Worm (Caenorhabditis elegans): ENCODE data around the gene abi-1.

abi-1 gene

ce11 chrIII:5683998-5684397, 8.5 kb downstream of the abi-1 start, which contains the start of gene rcan-1:
rcan-1 (minus strand) TSS chrIII:5684098.
- TF ChIP-seq mml-1 (tag; optimal IDR thresholded peaks at IDR 0.05) (no peak), fkh-10 (GFP tag; optimal IDR thresholded peaks at IDR 0.05) (no peak), lin-15B (tag; optimal IDR thresholded peaks at IDR 0.05) (no peak), ztf-4 (tag; optimal IDR thresholded peaks at IDR 0.05) (no peak), pha-4 (tag; optimal IDR thresholded peaks at IDR 0.05) (no peak), sea-2 (GFP tag; optimal IDR thresholded peaks at IDR 0.05) (no peak), nhr-11 (tag; optimal IDR thresholded peaks at IDR 0.05) (no peak), skn-1 (tag; optimal IDR thresholded peaks at IDR 0.05) (no peak), unc-39 (tag; optimal IDR thresholded peaks at IDR 0.05) (no peak), tbx-2 (tag; optimal IDR thresholded peaks at IDR 0.05) (no peak), lin-39 (tag; optimal IDR thresholded peaks at IDR 0.05) (no peak)

DNA sequence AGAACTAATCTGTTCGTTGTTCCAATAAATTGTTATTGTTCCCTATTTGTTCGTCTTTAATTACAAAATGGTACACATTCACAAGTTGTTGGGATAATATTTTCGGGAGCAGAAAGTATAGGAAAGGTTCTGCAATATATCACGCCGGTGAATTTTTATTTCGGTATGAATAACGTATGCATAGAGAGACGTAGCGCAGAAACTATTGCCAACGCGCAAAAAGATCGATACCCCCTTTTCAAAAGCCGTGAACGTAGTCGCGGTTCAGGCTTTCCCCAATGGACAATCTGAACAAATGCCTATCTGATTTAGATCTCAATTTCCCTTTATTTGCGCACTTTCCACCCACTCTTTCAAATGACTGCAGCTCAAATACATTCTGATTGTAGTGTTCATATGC, 12.4 kb downstream of the abi-1 start, which contains the start of gene pst-2:
Gene pst-2 (plus strand): TSS at position 293 of the 400 bp plus-strand sequence.
- TF ChIP-seq R02D3.7 (tag; optimal IDR thresholded peaks at IDR 0.05) = no peak
- peak; percentile 13 for TF ChIP-seq nhr-25 (tag; optimal IDR thresholded peaks at IDR 0.05)

ce11 chrIII:5678935-5679334, 13.6 kb downstream of the abi-1 start, which contains the start of the genes ska-3 and rps-12:
ska-3 (minus strand) TSS chrIII:5679005.
rps-12 (plus strand) TSS chrIII:5679298.
- peak; percentile 100 for TF ChIP-seq R02D3.7 (tag; optimal IDR thresholded peaks at IDR 0.05)
- TF ChIP-seq aly-2 (tag; optimal IDR thresholded peaks at IDR 0.05) = no peak
- no peak for TF ChIP-seq unc-39 (tag; optimal IDR thresholded peaks at IDR 0.05)
- peak; percentile 93 for TF ChIP-seq egl-27 (tag; optimal IDR thresholded peaks at IDR 0.05)
- TF ChIP-seq nhr-67 (tag; optimal IDR thresholded peaks at IDR 0.05) = peak; percentile 63
- TF ChIP-seq egl-5 (tag; optimal IDR thresholded peaks at IDR 0.05) = peak; percentile 98
- TF ChIP-seq ceh-82 (tag; optimal IDR thresholded peaks at IDR 0.05) = peak; percentile 95
- peak; percentile 90 for TF ChIP-seq fos-1 (tag; optimal IDR thresholded peaks at IDR 0.05)
- TF ChIP-seq lsy-12 (tag; optimal IDR thresholded peaks at IDR 0.05) = peak; percentile 99
- TF ChIP-seq nhr-28 (tag; optimal IDR thresholded peaks at IDR 0.05) = peak; percentile 42
- TF ChIP-seq fkh-2 (tag; optimal IDR thresholded peaks at IDR 0.05) = peak; percentile 54
- peak; percentile 89 for TF ChIP-seq elt-2 (tag; optimal IDR thresholded peaks at IDR 0.05)
- TF ChIP-seq mdl-1 (tag; optimal IDR thresholded peaks at IDR 0.05) = peak; percentile 86
- TF ChIP-seq ZK546.5 (tag; optimal IDR thresholded peaks at IDR 0.05) = peak; percentile 78
- TF ChIP-seq sea-2 (GFP tag; optimal IDR thresholded peaks at IDR 0.05) = no peak
- TF ChIP-seq zag-1 (tag; optimal IDR thresholded peaks at IDR 0.05) = peak; percentile 70
- TF ChIP-seq nhr-77 (tag; optimal IDR thresholded peaks at IDR 0.05) = peak; percentile 95
- TF ChIP-seq ceh-28 (tag; optimal IDR thresholded peaks at IDR 0.05) = peak; percentile 94
- peak; percentile 92 for TF ChIP-seq tbx-2 (tag; optimal IDR thresholded peaks at IDR 0.05)
- TF ChIP-seq nhr-25 (tag; optimal IDR thresholded peaks at IDR 0.05) = peak; percentile 100
- TF ChIP-seq ama-1 (optimal IDR thresholded peaks at IDR 0.05) = peak; percentile 95
- peak; percentile 95 for TF ChIP-seq skn-1 (tag; optimal IDR thresholded peaks at IDR 0.05)
- no peak for TF ChIP-seq nhr-237 (tag; optimal IDR thresholded peaks at IDR 0.05)
- no peak for TF ChIP-seq eor-1 (tag; optimal IDR thresholded peaks at IDR 0.05)
- TF ChIP-seq hmg-11 (tag; optimal IDR thresholded peaks at IDR 0.05) = peak; percentile 71
- peak; percentile 38 to 97 (median 91) for TF ChIP-seq elt-3 (tag; optimal IDR thresholded peaks at IDR 0.05)
- peak; percentile 96 for TF ChIP-seq nhr-11 (tag; optimal IDR thresholded peaks at IDR 0.05)
- TF ChIP-seq nfya-1 (tag; optimal IDR thresholded peaks at IDR 0.05; ENCODE audit: insufficient read depth) = peak; percentile 99
- peak; percentile 92 for TF ChIP-seq ztf-4 (tag; optimal IDR thresholded peaks at IDR 0.05)
- peak; percentile 97 for TF ChIP-seq fkh-10 (GFP tag; optimal IDR thresholded peaks at IDR 0.05)
- peak; percentile 98 for TF ChIP-seq jun-1 (tag; optimal IDR thresholded peaks at IDR 0.05)
- TF ChIP-seq mml-1 (tag; optimal IDR thresholded peaks at IDR 0.05) = no peak
- TF ChIP-seq pha-4 (tag; optimal IDR thresholded peaks at IDR 0.05) = peak; percentile 100
- TF ChIP-seq nhr-23 (tag; optimal IDR thresholded peaks at IDR 0.05) = peak; percentile 100
- TF ChIP-seq ceh-9 (tag; optimal IDR thresholded peaks at IDR 0.05) = no peak
- TF ChIP-seq nhr-76 (tag; optimal IDR thresholded peaks at IDR 0.05) = peak; percentile 69
- peak; percentile 93 for TF ChIP-seq elt-1 (tag; optimal IDR thresholded peaks at IDR 0.05)
- TF ChIP-seq pqm-1 (tag; optimal IDR thresholded peaks at IDR 0.05) = peak; percentile 94
- peak; percentile 98 for TF ChIP-seq nhr-43 (tag; optimal IDR thresholded peaks at IDR 0.05; ENCODE audit: poor library complexity, severe bottlenecking)
- no peak for TF ChIP-seq ceh-16 (tag; optimal IDR thresholded peaks at IDR 0.05)
- no peak for TF ChIP-seq nhr-12 (tag; optimal IDR thresholded peaks at IDR 0.05)
- peak; percentile 75 for TF ChIP-seq daf-12 (tag; optimal IDR thresholded peaks at IDR 0.05)
- TF ChIP-seq ztf-11 (tag; optimal IDR thresholded peaks at IDR 0.05) = no peak
- peak; percentile 99 for TF ChIP-seq lin-39 (tag; optimal IDR thresholded peaks at IDR 0.05)
- TF ChIP-seq unc-62 (GFP tag; optimal IDR thresholded peaks at IDR 0.05) = peak; percentile 87
- peak; percentile 94 for TF ChIP-seq snpc-4 (tag; optimal IDR thresholded peaks at IDR 0.05)
- peak; percentile 100 for TF ChIP-seq lin-15B (tag; optimal IDR thresholded peaks at IDR 0.05)

All from whole organism, L3 larva.